Worm (Caenorhabditis elegans): ENCODE results near the gene T05A7.12.
A peak's percentile ranks its signal among the peaks of the same experiment; 100 is the strongest.

T05A7.12 gene

ce11 chrII:4706359-4706871 is 43.3 kb upstream of the T05A7.12 start, which contains the start of the genes F10G7.9 and tsn-1:
Gene F10G7.9, minus strand, starts transcription at chrII:4706485.
Gene tsn-1, plus strand, starts transcription at chrII:4706821.
- peak; percentile 70 for TF ChIP-seq dpl-1 (GFP tag; optimal IDR thresholded peaks at IDR 0.05)
- peak; percentile 46 for TF ChIP-seq nhr-25 (tag; optimal IDR thresholded peaks at IDR 0.05; ENCODE audit: borderline replicate concordance, insufficient read depth)
- TF ChIP-seq tra-1 (GFP tag; IDR thresholded peaks at IDR 0.05), result no peak
- TF ChIP-seq daf-12 (tag; optimal IDR thresholded peaks at IDR 0.05), result no peak
- TF ChIP-seq ceh-62 (tag; optimal IDR thresholded peaks at IDR 0.05), result no peak
- TF ChIP-seq pha-4 (GFP tag; IDR thresholded peaks at IDR 0.05), result no peak
- TF ChIP-seq pha-4 (tag; optimal IDR thresholded peaks at IDR 0.05), result peak; percentile 23
- TF ChIP-seq hlh-11 (tag; optimal IDR thresholded peaks at IDR 0.05), result peak; percentile 64
- peak; percentile 51 for TF ChIP-seq pqm-1 (tag; optimal IDR thresholded peaks at IDR 0.05)
- no peak for TF ChIP-seq egl-43 (GFP tag; IDR thresholded peaks at IDR 0.05)
- TF ChIP-seq Y105C5A.15 (GFP tag; IDR thresholded peaks at IDR 0.05), result no peak
- TF ChIP-seq dmd-6 (GFP tag; IDR thresholded peaks at IDR 0.05), result peak; percentile 57
- peak; percentile 18; the same call in 1 of the 2 replicates for TF ChIP-seq Y48G9A.11 (GFP tag; IDR thresholded peaks at IDR 0.05)
- peak; percentile 67 for TF ChIP-seq nhr-6 (tag; optimal IDR thresholded peaks at IDR 0.05)
- TF ChIP-seq nhr-48 (tag; optimal IDR thresholded peaks at IDR 0.05), result no peak
- TF ChIP-seq unc-130 (GFP tag; optimal IDR thresholded peaks at IDR 0.05), result peak; percentile 11
- TF ChIP-seq nhr-28 (tag; optimal IDR thresholded peaks at IDR 0.05), result peak; percentile 47
- no peak for TF ChIP-seq unc-62 (GFP tag; optimal IDR thresholded peaks at IDR 0.05 in 1 of 2)
- no peak for TF ChIP-seq unc-62 (tag; optimal IDR thresholded peaks at IDR 0.05)
- TF ChIP-seq arid-1 (GFP tag; conservative IDR thresholded peaks at IDR 0.05), result no peak
- TF ChIP-seq skn-1 (tag; optimal IDR thresholded peaks at IDR 0.05), result no peak
- no peak for TF ChIP-seq nhr-77 (tag; optimal IDR thresholded peaks at IDR 0.05)
- no peak for TF ChIP-seq lir-3 (tag; optimal IDR thresholded peaks at IDR 0.05)
- TF ChIP-seq aha-1 (tag), result peak; percentile 87
- peak; percentile 63 for TF ChIP-seq mep-1 (tag; optimal IDR thresholded peaks at IDR 0.05)
- no peak for TF ChIP-seq set-16 (GFP tag; IDR thresholded peaks at IDR 0.05)
- no peak for TF ChIP-seq lin-1 (GFP tag; IDR thresholded peaks at IDR 0.05)
- TF ChIP-seq D1046.2 (GFP tag; IDR thresholded peaks at IDR 0.05), result no peak
- TF ChIP-seq ceh-20 (GFP tag; IDR thresholded peaks at IDR 0.05), result no peak
- TF ChIP-seq ceh-32 (tag; optimal IDR thresholded peaks at IDR 0.05; ENCODE audit: poor library complexity), result no peak
- TF ChIP-seq snpc-1.2 (GFP tag; IDR thresholded peaks at IDR 0.05), result no peak
- TF ChIP-seq lin-13 (GFP tag; optimal IDR thresholded peaks at IDR 0.05), result peak; percentile 75
- TF ChIP-seq daf-16 (GFP tag; optimal IDR thresholded peaks at IDR 0.05), result no peak
- peak; percentile 21 for TF ChIP-seq daf-16 (tag; optimal IDR thresholded peaks at IDR 0.05)
- TF ChIP-seq rbr-2 (tag; optimal IDR thresholded peaks at IDR 0.05), result peak; percentile 0
- TF ChIP-seq F10B5.3 (tag; optimal IDR thresholded peaks at IDR 0.05), result no peak
- no peak for TF ChIP-seq vab-7 (GFP tag; IDR thresholded peaks at IDR 0.05)
- TF ChIP-seq hmg-1.1 (GFP tag; IDR thresholded peaks at IDR 0.05), result peak; percentile 57; the same call in 1 of the 2 replicates
- TF ChIP-seq snpc-4 (tag; optimal IDR thresholded peaks at IDR 0.05), result no peak
- no peak for TF ChIP-seq lin-39 (tag; optimal IDR thresholded peaks at IDR 0.05)
- no peak for TF ChIP-seq Y75B8A.6 (GFP tag; IDR thresholded peaks at IDR 0.05)
- no peak for TF ChIP-seq jun-1 (tag; optimal IDR thresholded peaks at IDR 0.05)
- no peak for TF ChIP-seq spr-1 (tag; optimal IDR thresholded peaks at IDR 0.05)
- no peak for TF ChIP-seq daf-19 (GFP tag; conservative IDR thresholded peaks at IDR 0.05)
- TF ChIP-seq madf-5 (GFP tag; IDR thresholded peaks at IDR 0.05), result no peak
- TF ChIP-seq zag-1 (tag; optimal IDR thresholded peaks at IDR 0.05), result no peak
- no peak for TF ChIP-seq ZK546.5 (tag; optimal IDR thresholded peaks at IDR 0.05)
- no peak for TF ChIP-seq nhr-237 (tag; optimal IDR thresholded peaks at IDR 0.05)
- TF ChIP-seq zfp-2 (tag; optimal IDR thresholded peaks at IDR 0.05), result no peak
- peak in 1 of 2 experiments; percentile 24 for TF ChIP-seq mdl-1 (tag; optimal IDR thresholded peaks at IDR 0.05)
- TF ChIP-seq F37D6.2 (tag; optimal IDR thresholded peaks at IDR 0.05), result no peak
- TF ChIP-seq saeg-2 (GFP tag; IDR thresholded peaks at IDR 0.05), result no peak
- no peak for TF ChIP-seq zfp-3 (GFP tag; conservative IDR thresholded peaks at IDR 0.05)
